Worm (Caenorhabditis elegans): ENCODE results near the gene col-177.

ce11 chrX:11003701-11004100 is 2.1 kb upstream of the col-177 start:
- TF ChIP-seq ama-1 (optimal IDR thresholded peaks at IDR 0.05) (no peak), ama-1 (GFP tag; optimal IDR thresholded peaks at IDR 0.05) (no peak), egrh-3 (GFP tag; IDR thresholded peaks at IDR 0.05) (no peak), ceh-27 (GFP tag; optimal IDR thresholded peaks at IDR 0.05) (no peak), chd-7 (tag; optimal IDR thresholded peaks at IDR 0.05) (no peak), F22D6.2 (tag; optimal IDR thresholded peaks at IDR 0.05) (no peak), athp-1 (tag; optimal IDR thresholded peaks at IDR 0.05) (no peak), egl-18 (GFP tag; IDR thresholded peaks at IDR 0.05) (no peak)
